Fruit fly (Drosophila melanogaster): ENCODE data around the gene CG6712.
A peak's percentile ranks its signal among the peaks of the same experiment; 100 is the strongest.

The CG6712 gene

dm6 chr2L:12063035-12063434, 33.3 kb downstream of the CG6712 start, which contains the start of gene Rab3-GAP (continued):
- no peak for TF ChIP-seq CG13123 (GFP tag; optimal IDR thresholded peaks at IDR 0.05)
- peak; percentile 29; the same call in 1 of the 2 replicates for TF ChIP-seq sob (GFP tag; IDR thresholded peaks at IDR 0.05)
- no peak for TF ChIP-seq CG6272 (GFP tag; IDR thresholded peaks at IDR 0.05)
- peak; percentile 33 for TF ChIP-seq az2 (GFP tag; optimal IDR thresholded peaks at IDR 0.05)
- TF ChIP-seq CG10959 (GFP tag; IDR thresholded peaks at IDR 0.05), result no peak
- no peak for TF ChIP-seq CG8944 (GFP tag; optimal IDR thresholded peaks at IDR 0.05)
- TF ChIP-seq sr (GFP tag; IDR thresholded peaks at IDR 0.05), result no peak
- no peak for TF ChIP-seq CG12236 (GFP tag; optimal IDR thresholded peaks at IDR 0.05)
- no peak for TF ChIP-seq Sox102F (GFP tag; optimal IDR thresholded peaks at IDR 0.05)
- no peak; the same call in 1 of the 2 replicates for TF ChIP-seq stc (GFP tag; IDR thresholded peaks at IDR 0.05)
- no peak for TF ChIP-seq CG7928 (GFP tag; optimal IDR thresholded peaks at IDR 0.05)
- TF ChIP-seq CG18599 (GFP tag; optimal IDR thresholded peaks at IDR 0.05), result no peak
- no peak for TF ChIP-seq Hr39 (optimal IDR thresholded peaks at IDR 0.05)
- no peak for TF ChIP-seq usp (GFP tag; optimal IDR thresholded peaks at IDR 0.05)
- TF ChIP-seq CG17568 (GFP tag; optimal IDR thresholded peaks at IDR 0.05), result no peak
- TF ChIP-seq nmo (GFP tag; optimal IDR thresholded peaks at IDR 0.05), result peak; percentile 51
- no peak for TF ChIP-seq pum (GFP tag; optimal IDR thresholded peaks at IDR 0.05)
- TF ChIP-seq tll (GFP tag; optimal IDR thresholded peaks at IDR 0.05), result no peak
- no peak for TF ChIP-seq chinmo (GFP tag; IDR thresholded peaks at IDR 0.05; ENCODE audit: partially characterized antibody)
- no peak for TF ChIP-seq sug (tag; optimal IDR thresholded peaks at IDR 0.05)
- TF ChIP-seq lov (optimal IDR thresholded peaks at IDR 0.05), result no peak
- TF ChIP-seq lov (GFP tag; IDR thresholded peaks at IDR 0.05), result no peak
- no peak for TF ChIP-seq p53 (GFP tag; optimal IDR thresholded peaks at IDR 0.05)
- TF ChIP-seq CG15601 (tag; optimal IDR thresholded peaks at IDR 0.05), result peak; percentile 29
- no peak for TF ChIP-seq nau (GFP tag; optimal IDR thresholded peaks at IDR 0.05)
- TF ChIP-seq fd96Cb (tag; optimal IDR thresholded peaks at IDR 0.05), result no peak
- TF ChIP-seq org-1 (GFP tag; optimal IDR thresholded peaks at IDR 0.05), result no peak
- no peak for TF ChIP-seq Jarid2 (GFP tag; optimal IDR thresholded peaks at IDR 0.05)
- peak; percentile 61 for TF ChIP-seq Rfx (GFP tag; IDR thresholded peaks at IDR 0.05)
- TF ChIP-seq CG7987 (GFP tag; optimal IDR thresholded peaks at IDR 0.05), result peak; percentile 18
- TF ChIP-seq Atf6 (GFP tag; IDR thresholded peaks at IDR 0.05), result 0 out of 2 replicates have a peak, but pooled peaks have one; percentile 15
- peak; percentile 45 for TF ChIP-seq unpg (GFP tag; optimal IDR thresholded peaks at IDR 0.05)
- TF ChIP-seq H2.0 (GFP tag; IDR thresholded peaks at IDR 0.05), result no peak
- no peak for TF ChIP-seq fd102C (GFP tag; optimal IDR thresholded peaks at IDR 0.05)
- TF ChIP-seq Xbp1 (GFP tag; optimal IDR thresholded peaks at IDR 0.05), result peak; percentile 17
- TF ChIP-seq CG32772 (GFP tag; IDR thresholded peaks at IDR 0.05), result no peak
- no peak for TF ChIP-seq ranshi (GFP tag; IDR thresholded peaks at IDR 0.05)
- TF ChIP-seq CG1529 (GFP tag; optimal IDR thresholded peaks at IDR 0.05), result no peak
- no peak for TF ChIP-seq pho (GFP tag; optimal IDR thresholded peaks at IDR 0.05)
- peak; percentile 29; the same call in 1 of the 2 replicates for TF ChIP-seq onecut (GFP tag; IDR thresholded peaks at IDR 0.05)
- TF ChIP-seq CG18476 (GFP tag; optimal IDR thresholded peaks at IDR 0.05), result no peak
- no peak for TF ChIP-seq gsb (GFP tag; IDR thresholded peaks at IDR 0.05)
- TF ChIP-seq ara (GFP tag; IDR thresholded peaks at IDR 0.05), result 0 out of 2 replicates have a peak, but pooled peaks have one; percentile 7
- no peak for TF ChIP-seq emc (GFP tag; optimal IDR thresholded peaks at IDR 0.05)
- TF ChIP-seq YL-1 (GFP tag; optimal IDR thresholded peaks at IDR 0.05), result no peak
- TF ChIP-seq CG14014 (GFP tag; IDR thresholded peaks at IDR 0.05), result no peak; the same call in 1 of the 2 replicates
- TF ChIP-seq Sox100B (GFP tag; optimal IDR thresholded peaks at IDR 0.05), result no peak
- TF ChIP-seq ewg (GFP tag; optimal IDR thresholded peaks at IDR 0.05), result no peak
- TF ChIP-seq CG7745 (tag; optimal IDR thresholded peaks at IDR 0.05), result no peak
- no peak for TF ChIP-seq CG15073 (GFP tag; optimal IDR thresholded peaks at IDR 0.05)
- no peak; the same call in 2 of the 3 replicates for TF ChIP-seq dysf (GFP tag; IDR thresholded peaks at IDR 0.05)
- peak; percentile 48 for TF ChIP-seq HLH4C (GFP tag; IDR thresholded peaks at IDR 0.05; ENCODE audit: partially characterized antibody)

Data from whole organism, embryonic.